Fruit fly (Drosophila melanogaster): ENCODE data around the gene Qsox4.

Gene Qsox4

dm6 chr3R:23724843-23725506 lies 22.4 kb downstream of the Qsox4 start (continued):
- TF ChIP-seq CG11560 (tag; IDR thresholded peaks at IDR 0.05): no peak
- no peak for TF ChIP-seq gsb-n (tag; optimal IDR thresholded peaks at IDR 0.05)
- TF ChIP-seq CG10543 (GFP tag; optimal IDR thresholded peaks at IDR 0.05): peak; percentile 43
- TF ChIP-seq row (GFP tag; IDR thresholded peaks at IDR 0.05): 0 out of 3 replicates have a peak, but pooled peaks have one; percentile 16
- no peak for TF ChIP-seq al (GFP tag; IDR thresholded peaks at IDR 0.05)
- no peak for TF ChIP-seq gce (GFP tag; IDR thresholded peaks at IDR 0.05)
- peak; percentile 23 for TF ChIP-seq Hmr (GFP tag; optimal IDR thresholded peaks at IDR 0.05)
- TF ChIP-seq Med (GFP tag): peak; percentile 28
- no peak for TF ChIP-seq Mrtf (GFP tag; IDR thresholded peaks at IDR 0.05)
- no peak for TF ChIP-seq fu2 (GFP tag; optimal IDR thresholded peaks at IDR 0.05)
- TF ChIP-seq CG12769 (tag; optimal IDR thresholded peaks at IDR 0.05): no peak
- no peak for TF ChIP-seq lola (GFP tag; optimal IDR thresholded peaks at IDR 0.05)
- peak; percentile 39 for TF ChIP-seq cwo (GFP tag; optimal IDR thresholded peaks at IDR 0.05)
- TF ChIP-seq CG1602 (GFP tag; optimal IDR thresholded peaks at IDR 0.05): no peak
- no peak for TF ChIP-seq CG10209 (GFP tag; optimal IDR thresholded peaks at IDR 0.05)
- peak; percentile 74 for TF ChIP-seq sd (tag; optimal IDR thresholded peaks at IDR 0.05)
- no peak for TF ChIP-seq bowl (GFP tag; IDR thresholded peaks at IDR 0.05)
- 0 out of 4 replicates have a peak, but pooled peaks have one; percentile 16 for TF ChIP-seq chinmo (GFP tag; IDR thresholded peaks at IDR 0.05; ENCODE audit: partially characterized antibody)
- TF ChIP-seq CG5180 (GFP tag; optimal IDR thresholded peaks at IDR 0.05): no peak
- TF ChIP-seq CG8290 (GFP tag; optimal IDR thresholded peaks at IDR 0.05): no peak
- TF ChIP-seq CG8290 (tag; optimal IDR thresholded peaks at IDR 0.05): peak in 1 of 2 experiments; percentile 8
- no peak for TF ChIP-seq CG9727 (GFP tag; optimal IDR thresholded peaks at IDR 0.05)
- no peak for TF ChIP-seq D19A (tag; optimal IDR thresholded peaks at IDR 0.05)
- no peak for TF ChIP-seq abd-A (tag; optimal IDR thresholded peaks at IDR 0.05)
- TF ChIP-seq Ets65A (GFP tag): no peak
- TF ChIP-seq dpn (GFP tag; optimal IDR thresholded peaks at IDR 0.05): no peak
- no peak for TF ChIP-seq CG8944 (GFP tag; optimal IDR thresholded peaks at IDR 0.05)
- no peak for TF ChIP-seq Abd-B (GFP tag; optimal IDR thresholded peaks at IDR 0.05)
- TF ChIP-seq lab (GFP tag; optimal IDR thresholded peaks at IDR 0.05): peak; percentile 39
- peak; percentile 8 for TF ChIP-seq CG6813 (GFP tag; optimal IDR thresholded peaks at IDR 0.05)
- no peak for TF ChIP-seq CG7839 (tag; optimal IDR thresholded peaks at IDR 0.05)
- TF ChIP-seq CG11398 (GFP tag; optimal IDR thresholded peaks at IDR 0.05): no peak
- TF ChIP-seq CG11696 (GFP tag; IDR thresholded peaks at IDR 0.05): no peak
- no peak for TF ChIP-seq da (GFP tag; optimal IDR thresholded peaks at IDR 0.05)
- no peak for TF ChIP-seq Bdp1 (GFP tag; optimal IDR thresholded peaks at IDR 0.05)
- TF ChIP-seq CG4404 (GFP tag; IDR thresholded peaks at IDR 0.05): no peak
- 0 out of 2 replicates have a peak, but pooled peaks have one; percentile 31 for TF ChIP-seq Atf6 (GFP tag; IDR thresholded peaks at IDR 0.05)
- peak; percentile 94 for TF ChIP-seq Hey (tag; optimal IDR thresholded peaks at IDR 0.05)
- TF ChIP-seq CG9817 (tag; optimal IDR thresholded peaks at IDR 0.05): no peak
- no peak for TF ChIP-seq vvl (GFP tag; IDR thresholded peaks at IDR 0.05)
- no peak for TF ChIP-seq Six4 (GFP tag; optimal IDR thresholded peaks at IDR 0.05)
- no peak for TF ChIP-seq CG3995 (GFP tag; optimal IDR thresholded peaks at IDR 0.05)
- no peak for TF ChIP-seq CG10979 (tag; optimal IDR thresholded peaks at IDR 0.05)
- peak; percentile 73 for TF ChIP-seq grn (GFP tag; optimal IDR thresholded peaks at IDR 0.05)
- no peak for TF ChIP-seq H2.0 (GFP tag; IDR thresholded peaks at IDR 0.05)
- TF ChIP-seq mirr (GFP tag; optimal IDR thresholded peaks at IDR 0.05): peak; percentile 86
- no peak for TF ChIP-seq CG6254 (GFP tag; optimal IDR thresholded peaks at IDR 0.05)
- TF ChIP-seq pum (GFP tag; optimal IDR thresholded peaks at IDR 0.05): no peak
- TF ChIP-seq CG6689 (GFP tag; IDR thresholded peaks at IDR 0.05): no peak
- peak; percentile 97 for TF ChIP-seq sug (tag; optimal IDR thresholded peaks at IDR 0.05)

Measured in whole organism, embryonic.